Worm (Caenorhabditis elegans) whole organism, young adult: ENCODE results near the gene sra-9.

ENCODE experiments used
- B0019.2 ChIP-seq: fragments of 200-800 bp; sonication (Bioruptor generic); conservative IDR thresholded peaks from 2 replicates; pipeline ENCODE4 v1.3.6; 2022; ENCODE audit warnings: missing genetic modification reagents, missing genetic modification characterization, missing compliant biosample characterization
- F10E7.11 ChIP-seq: sonication (generic microtip); optimal IDR thresholded peaks from 2 replicates; lab custom pipeline; 2017; ENCODE audit warnings: mild to moderate bottlenecking, missing genetic modification characterization, moderate library complexity, missing compliant biosample characterization
- F22D6.2 ChIP-seq: sonication (generic microtip); optimal IDR thresholded peaks from 2 replicates; lab custom pipeline; 2016; ENCODE audit warnings: mild to moderate bottlenecking, missing genetic modification characterization, missing compliant biosample characterization
- F37B4.10 ChIP-seq: fragments of 200-800 bp; sonication (Bioruptor generic); IDR thresholded peaks from 2 replicates; pipeline ENCODE4 v1.3.6; 2022; ENCODE audit warnings: missing genetic modification characterization, missing compliant biosample characterization
- F39B2.1 ChIP-seq: fragments of 200-800 bp; sonication (Bioruptor generic); IDR thresholded peaks from 2 replicates; pipeline ENCODE4 v1.3.6; 2022; ENCODE audit warnings: missing genetic modification reagents, missing genetic modification characterization, missing compliant biosample characterization
- efl-1 ChIP-seq: fragments of 150-350 bp; optimal IDR thresholded peaks from 2 replicates; lab custom pipeline; 2014; ENCODE audit warnings: missing biosample characterization, missing genetic modification reagents, missing genetic modification characterization
- hsf-1 ChIP-seq: fragments of 200-800 bp; sonication (Bioruptor generic); IDR thresholded peaks from 2 replicates; pipeline ENCODE4 v1.3.6; 2022; ENCODE audit warnings: missing genetic modification reagents, missing genetic modification characterization, missing compliant biosample characterization
- lin-35 ChIP-seq, 3 experiments: fragments of 150-350 bp in 2 of 3; sonication (generic microtip) in 1 of 3; optimal IDR thresholded peaks; 2 replicates each; lab custom pipeline; 2014 to 2018; ENCODE audit warnings: missing biosample characterization in 3 of 3, missing genetic modification characterization in 3 of 3, missing genetic modification reagents in 3 of 3
- lin-40 ChIP-seq: sonication (generic microtip); optimal IDR thresholded peaks from 2 replicates; lab custom pipeline; 2016; ENCODE audit warnings: missing genetic modification characterization, mild to moderate bottlenecking, missing compliant biosample characterization, missing genotype, missing genetic modification reagents
- lin-54 ChIP-seq: fragments of 200-800 bp; sonication (Bioruptor generic); optimal IDR thresholded peaks from 2 replicates; lab custom pipeline; 2018; ENCODE audit warnings: mild to moderate bottlenecking, missing genetic modification characterization, missing compliant biosample characterization
- lsy-27 ChIP-seq: sonication (generic microtip); optimal IDR thresholded peaks from 2 replicates; lab custom pipeline; 2017; ENCODE audit warnings: missing genetic modification characterization, mild to moderate bottlenecking, missing compliant biosample characterization, antibody characterized with exemption, missing genotype, borderline replicate concordance; ENCODE audit not compliant: insufficient read depth
- mxl-1 ChIP-seq: sonication (generic microtip); optimal IDR thresholded peaks from 2 replicates; lab custom pipeline; 2016; ENCODE audit warnings: missing genetic modification characterization, missing compliant biosample characterization
- nhr-179 ChIP-seq: sonication (generic microtip); optimal IDR thresholded peaks from 2 replicates; lab custom pipeline; 2016; ENCODE audit warnings: mild to moderate bottlenecking, missing genetic modification characterization, missing compliant biosample characterization
- pha-4 ChIP-seq: fragments of 150-350 bp; sonication (generic microtip); optimal IDR thresholded peaks from 2 replicates; lab custom pipeline; 2014; ENCODE audit warnings: missing biosample characterization, missing genetic modification reagents, missing genetic modification characterization
- snpc-3.4 ChIP-seq: sonication (generic microtip); optimal IDR thresholded peaks from 2 replicates; lab custom pipeline; 2017; ENCODE audit warnings: missing genetic modification characterization, mild to moderate bottlenecking, missing compliant biosample characterization, antibody characterized with exemption, moderate library complexity, missing genotype, missing genetic modification reagents
- somi-1 ChIP-seq: fragments of 200-800 bp; sonication (Bioruptor generic); optimal IDR thresholded peaks from 2 replicates; lab custom pipeline; 2018; ENCODE audit warnings: mild to moderate bottlenecking, missing genetic modification characterization, missing compliant biosample characterization
- sptf-2 ChIP-seq: fragments of 200-800 bp; sonication (Bioruptor generic); optimal IDR thresholded peaks from 2 replicates; lab custom pipeline; 2018; ENCODE audit warnings: mild to moderate bottlenecking, missing genetic modification characterization, missing compliant biosample characterization
- xnd-1 ChIP-seq: sonication (generic microtip); optimal IDR thresholded peaks from 2 replicates; lab custom pipeline; 2016; ENCODE audit warnings: missing genotype, missing genetic modification reagents, missing genetic modification characterization, missing compliant biosample characterization

sra-9 gene

DNA sequence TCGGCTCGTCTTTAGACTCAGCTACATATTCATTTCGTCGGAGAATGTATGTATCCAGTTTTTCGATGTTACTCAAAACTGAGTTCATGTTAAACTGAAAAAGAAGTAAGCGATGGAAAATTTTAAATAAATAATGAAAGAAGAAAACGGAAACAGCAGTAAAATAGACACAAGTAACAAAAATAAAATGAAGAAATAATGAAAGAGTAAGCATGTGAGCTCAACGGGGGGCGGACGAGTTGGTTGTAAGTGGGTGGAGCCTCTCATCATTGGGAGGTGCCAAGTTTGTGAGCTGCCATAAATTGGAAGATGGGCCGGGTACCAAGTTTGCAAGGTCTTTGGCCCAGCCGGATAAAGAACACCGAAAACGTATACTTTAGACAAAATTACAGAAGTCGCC lies 51.4 kb downstream of the sra-9 start, which contains the start of gene wee-1.1:
wee-1.1 (minus strand) TSS at position 101 of the 400 bp plus-strand sequence.
- TF ChIP-seq lsy-27 (tag; lab: Kevin White, UChicago) = no peak
- TF ChIP-seq lin-40 (tag; lab: Kevin White, UChicago) = no peak
- TF ChIP-seq sptf-2 = no peak
- TF ChIP-seq hsf-1 (GFP tag; lab: Robert Waterston, UW) = no peak
- TF ChIP-seq mxl-1 (tag; lab: Kevin White, UChicago) = no peak
- no peak for TF ChIP-seq F37B4.10
- TF ChIP-seq nhr-179 (tag; lab: Kevin White, UChicago) = no peak
- no peak for TF ChIP-seq lin-54 (GFP tag; lab: Kevin White, UChicago)
- TF ChIP-seq B0019.2 = no peak
- no peak for TF ChIP-seq efl-1
- TF ChIP-seq F22D6.2 = no peak
- TF ChIP-seq somi-1 (GFP tag; lab: Kevin White, UChicago) = no peak
- TF ChIP-seq pha-4 (tag; lab: Kevin White, UChicago) = no peak
- no peak for TF ChIP-seq xnd-1 (tag; lab: Kevin White, UChicago)
- TF ChIP-seq snpc-3.4 (tag; lab: Kevin White, UChicago) = no peak
- no peak for TF ChIP-seq F39B2.1 (GFP tag; lab: Robert Waterston, UW)
- no peak for TF ChIP-seq F10E7.11
- no peak for TF ChIP-seq lin-35 (GFP tag; optimal IDR thresholded peaks at IDR 0.05; lab: Kevin White, UChicago)
